Fruit fly (Drosophila melanogaster) whole organism, embryonic: ENCODE data around the gene CG1136.

Source experiments
- CG6689 ChIP-seq: fragments of 200-800 bp; sonication (Bioruptor generic); IDR thresholded peaks from 2 replicates; pipeline ENCODE4 v1.3.6; 2022; ENCODE audit warnings: missing biosample characterization, missing genetic modification characterization
- CG9876 ChIP-seq: fragments of 200-800 bp; sonication (Bioruptor generic); optimal IDR thresholded peaks from 2 replicates; lab custom pipeline; 2016; ENCODE audit warnings: missing biosample characterization, missing genetic modification characterization
- CoRest ChIP-seq: fragments of 200-800 bp; sonication (Bioruptor generic); optimal IDR thresholded peaks from 3 replicates; lab custom pipeline; 2018; ENCODE audit warnings: missing biosample characterization, mild to moderate bottlenecking, missing genetic modification characterization, moderate library complexity
- bowl ChIP-seq: fragments of 200-800 bp; sonication (Bioruptor generic); IDR thresholded peaks from 2 replicates; pipeline ENCODE4 v1.3.6; 2022; ENCODE audit warnings: missing biosample characterization, missing genetic modification characterization
- yki ChIP-seq: fragments of >200 bp; optimal IDR thresholded peaks from 3 replicates; lab custom pipeline; 2018

- TF ChIP-seq CG6689 (no peak), CG9876 (GFP tag; lab: Kevin White, UChicago) (no peak), CoRest (peak; percentile 11), yki (lab: Kevin White, UChicago) (no peak), bowl (GFP tag; lab: Robert Waterston, UW) (no peak)
These were observed 25.1 kb upstream of the CG1136 start, which contains the start of gene Mul1 for dm6 chr3L:4021260-4021831.
